Worm (Caenorhabditis elegans): ENCODE data around the gene H20E11.2.

H20E11.2 gene

DNA sequence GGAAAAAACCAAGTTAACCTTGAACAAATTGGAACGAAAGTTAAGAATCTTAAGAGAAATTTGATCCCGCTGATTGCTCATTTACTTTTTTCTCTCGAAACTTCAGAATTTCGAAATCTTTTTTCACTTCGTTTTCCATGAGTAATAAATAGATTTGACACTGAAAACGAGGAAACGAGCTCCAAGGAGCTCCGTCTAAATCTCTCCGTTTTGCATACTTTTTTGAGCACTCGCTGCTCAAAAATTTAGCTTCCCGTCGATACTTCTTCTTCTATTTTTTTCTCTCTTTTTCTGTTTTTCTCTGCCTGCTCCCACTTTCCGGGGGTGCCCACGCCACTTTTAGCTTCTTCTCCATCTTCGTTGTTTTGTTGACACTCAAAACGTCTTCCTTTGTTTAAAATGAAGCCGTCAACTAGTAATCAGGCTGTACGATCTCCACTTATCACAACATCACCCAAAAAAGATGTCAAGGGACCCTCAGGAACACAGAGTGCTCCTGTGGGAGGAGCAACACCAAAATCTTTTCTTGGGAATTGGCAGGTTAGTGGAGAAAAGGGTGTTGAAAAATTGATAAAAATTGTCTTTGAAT is 21.0 kb upstream of the H20E11.2 start, which contains the start of gene C17H12.10 (continued):
- TF ChIP-seq F26F4.8 (GFP tag; conservative IDR thresholded peaks at IDR 0.05) (no peak), F10B5.3 (tag; optimal IDR thresholded peaks at IDR 0.05) (no peak), rbr-2 (tag; optimal IDR thresholded peaks at IDR 0.05) (peak; percentile 44), hlh-11 (tag; optimal IDR thresholded peaks at IDR 0.05) (no peak), fkh-10 (GFP tag; optimal IDR thresholded peaks at IDR 0.05) (peak; percentile 37), ZK337.2 (GFP tag; IDR thresholded peaks at IDR 0.05) (no peak), nhr-111 (GFP tag; optimal IDR thresholded peaks at IDR 0.05) (no peak), unc-62 (GFP tag; optimal IDR thresholded peaks at IDR 0.05 in 1 of 2) (peak in 1 of 2 experiments; percentile 53), unc-62 (tag; optimal IDR thresholded peaks at IDR 0.05) (no peak), tag-97 (GFP tag; IDR thresholded peaks at IDR 0.05) (no peak), aha-1 (tag) (peak; percentile 44), ces-1 (GFP tag; optimal IDR thresholded peaks at IDR 0.05) (peak; percentile 70), jun-1 (tag; optimal IDR thresholded peaks at IDR 0.05) (no peak), fos-1 (tag; optimal IDR thresholded peaks at IDR 0.05) (no peak), nhr-41 (GFP tag; IDR thresholded peaks at IDR 0.05) (no peak), zip-2 (tag; optimal IDR thresholded peaks at IDR 0.05) (no peak), ctbp-1 (GFP tag; IDR thresholded peaks at IDR 0.05) (0 out of 2 replicates have a peak, but pooled peaks have one; percentile 46), zfp-3 (GFP tag; conservative IDR thresholded peaks at IDR 0.05) (no peak)

DNA sequence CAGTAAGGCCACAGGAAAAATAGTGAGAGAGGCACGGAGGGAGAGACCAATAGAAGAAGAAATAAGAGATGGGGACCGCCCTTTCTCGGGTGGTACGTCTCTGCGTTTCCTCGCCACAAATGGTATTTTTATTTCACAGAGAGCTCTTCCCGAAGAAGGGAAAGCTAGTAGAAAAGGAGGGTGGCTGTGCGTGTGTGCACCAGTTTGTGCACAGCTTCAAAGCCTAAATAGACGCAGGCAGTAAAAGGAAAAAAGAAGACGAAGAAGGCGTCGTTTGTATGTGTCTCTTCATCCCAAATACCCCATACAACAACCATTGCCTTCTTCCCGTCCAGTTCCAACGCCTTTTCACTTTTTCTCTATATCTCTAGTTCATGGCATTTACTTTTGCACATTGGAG is 17.8 kb upstream of the H20E11.2 start:
- TF ChIP-seq ctbp-1 (GFP tag; IDR thresholded peaks at IDR 0.05): peak; percentile 69
- peak; percentile 72 for TF ChIP-seq rbr-2 (tag; optimal IDR thresholded peaks at IDR 0.05)
- TF ChIP-seq mdl-1 (tag; optimal IDR thresholded peaks at IDR 0.05): peak in 1 of 2 experiments; percentile 47
- TF ChIP-seq lsy-2 (tag; optimal IDR thresholded peaks at IDR 0.05): peak; percentile 11 to 66
- peak; percentile 85 for TF ChIP-seq fkh-10 (GFP tag; optimal IDR thresholded peaks at IDR 0.05)
- no peak for TF ChIP-seq R02D3.7 (tag; optimal IDR thresholded peaks at IDR 0.05)
- peak; percentile 36 for TF ChIP-seq hlh-30 (tag; optimal IDR thresholded peaks at IDR 0.05; ENCODE audit: insufficient read depth)
- peak in 1 of 2 experiments; percentile 40 for TF ChIP-seq hif-1 (tag; optimal IDR thresholded peaks at IDR 0.05)
- TF ChIP-seq dpl-1 (GFP tag; optimal IDR thresholded peaks at IDR 0.05): no peak
- 0 out of 2 replicates have a peak, but pooled peaks have one; percentile 16 for TF ChIP-seq ZK337.2 (GFP tag; IDR thresholded peaks at IDR 0.05)
- 0 out of 2 replicates have a peak, but pooled peaks have one; percentile 16 for TF ChIP-seq F26F4.8 (GFP tag; conservative IDR thresholded peaks at IDR 0.05)
- TF ChIP-seq F37D6.2 (tag; optimal IDR thresholded peaks at IDR 0.05): peak; percentile 60
- peak; percentile 99 for TF ChIP-seq aha-1 (tag)
- TF ChIP-seq hmg-1.1 (GFP tag; IDR thresholded peaks at IDR 0.05): peak; percentile 84
- peak; percentile 71 for TF ChIP-seq mep-1 (tag; optimal IDR thresholded peaks at IDR 0.05)
- no peak for TF ChIP-seq F10B5.3 (tag; optimal IDR thresholded peaks at IDR 0.05)
- TF ChIP-seq daf-12 (tag; optimal IDR thresholded peaks at IDR 0.05): no peak

DNA sequence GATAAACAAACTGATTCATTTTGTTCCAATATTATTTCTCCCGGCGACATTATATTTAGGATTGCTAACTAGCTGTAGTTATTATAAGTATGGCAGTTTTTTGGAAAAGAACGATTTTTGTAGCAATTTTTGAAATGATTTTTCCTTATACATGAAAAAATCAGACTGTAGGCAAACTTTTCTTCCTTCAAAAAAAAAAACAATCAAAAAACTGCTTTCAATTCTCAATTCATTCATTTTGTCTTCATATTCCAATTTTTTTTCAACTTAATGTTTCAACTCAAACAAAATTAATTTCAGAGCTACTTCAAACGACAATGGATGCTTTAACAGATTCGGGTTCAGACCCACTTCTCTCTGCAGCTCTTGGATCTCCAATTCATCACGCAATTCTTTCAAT is 15.8 kb upstream of the H20E11.2 start, which contains the start of gene ceh-48:
TSS of gene ceh-48 (plus strand) at position 301 of the 400 bp plus-strand sequence.
- TF ChIP-seq lir-3 (tag; optimal IDR thresholded peaks at IDR 0.05): no peak
- no peak for TF ChIP-seq Y75B8A.6 (GFP tag; IDR thresholded peaks at IDR 0.05)
- no peak for TF ChIP-seq madf-5 (GFP tag; IDR thresholded peaks at IDR 0.05)
- TF ChIP-seq php-3 (GFP tag; IDR thresholded peaks at IDR 0.05): no peak
- TF ChIP-seq dmd-6 (GFP tag; IDR thresholded peaks at IDR 0.05): no peak

DNA sequence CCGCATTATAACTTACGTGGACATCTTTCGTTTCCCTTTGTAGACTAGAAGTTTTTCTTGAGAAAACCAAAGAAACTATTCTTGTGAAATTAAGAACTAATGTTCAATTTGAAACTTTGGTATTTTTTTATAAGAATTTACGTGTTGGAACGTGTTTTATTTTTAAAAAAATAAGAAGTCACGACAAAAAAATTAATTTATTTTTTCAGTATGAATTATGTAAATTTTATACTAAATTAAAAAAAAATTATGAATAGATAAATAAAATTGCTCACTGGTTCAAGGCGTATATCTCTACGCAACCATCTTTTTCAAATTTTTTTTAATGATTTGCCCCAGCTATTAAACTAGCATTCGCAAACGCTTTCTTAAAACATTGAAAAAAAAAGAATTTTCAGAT is 10.0 kb upstream of the H20E11.2 start, which contains the start of gene C17H12.5:
TSS of gene C17H12.5 (minus strand) at position 101 of the 400 bp plus-strand sequence.
- no peak for TF ChIP-seq tag-97 (GFP tag; IDR thresholded peaks at IDR 0.05)
- no peak for TF ChIP-seq nhr-10 (tag; optimal IDR thresholded peaks at IDR 0.05)
- TF ChIP-seq nhr-48 (tag; optimal IDR thresholded peaks at IDR 0.05): no peak
- TF ChIP-seq nhr-77 (tag; optimal IDR thresholded peaks at IDR 0.05): no peak
- TF ChIP-seq egl-43 (GFP tag; IDR thresholded peaks at IDR 0.05): no peak
- TF ChIP-seq tra-1 (GFP tag; IDR thresholded peaks at IDR 0.05): no peak
- TF ChIP-seq aly-2 (tag; optimal IDR thresholded peaks at IDR 0.05): no peak
- no peak for TF ChIP-seq ztf-11 (tag; optimal IDR thresholded peaks at IDR 0.05)
- no peak for TF ChIP-seq cey-2 (tag; optimal IDR thresholded peaks at IDR 0.05; ENCODE audit: borderline replicate concordance, insufficient read depth)
- TF ChIP-seq Y5F2A.4 (GFP tag; optimal IDR thresholded peaks at IDR 0.05): no peak
- no peak for TF ChIP-seq dve-1 (tag; optimal IDR thresholded peaks at IDR 0.05; ENCODE audit: insufficient read depth)
- TF ChIP-seq nhr-237 (tag; optimal IDR thresholded peaks at IDR 0.05): no peak
